Fruit fly (Drosophila melanogaster): ENCODE results near the gene CG32536.

Gene CG32536

dm6 chrX:19323835-19324133 is 47.1 kb upstream of the CG32536 start (continued):
- TF ChIP-seq CG18619 (GFP tag; optimal IDR thresholded peaks at IDR 0.05) (peak; percentile 80), Ravus (GFP tag; IDR thresholded peaks at IDR 0.05) (peak; percentile 57), YL-1 (GFP tag; optimal IDR thresholded peaks at IDR 0.05) (no peak), CG9437 (GFP tag; optimal IDR thresholded peaks at IDR 0.05) (peak; percentile 26), ERR (GFP tag; optimal IDR thresholded peaks at IDR 0.05) (peak; percentile 69), CG8478 (optimal IDR thresholded peaks at IDR 0.05) (no peak), Trl (optimal IDR thresholded peaks at IDR 0.05) (peak in 1 of 2 experiments; percentile 1), Trl (GFP tag; optimal IDR thresholded peaks at IDR 0.05) (peak; percentile 73), stc (GFP tag; IDR thresholded peaks at IDR 0.05) (peak; percentile 56; the same call in 1 of the 2 replicates), CG17186 (GFP tag; optimal IDR thresholded peaks at IDR 0.05) (peak; percentile 19), CG32532 (GFP tag; IDR thresholded peaks at IDR 0.05) (peak; percentile 93), ab (GFP tag; optimal IDR thresholded peaks at IDR 0.05) (peak; percentile 6), CG10462 (GFP tag; optimal IDR thresholded peaks at IDR 0.05) (peak; percentile 35), Scr (GFP tag; IDR thresholded peaks at IDR 0.05; ENCODE audit: partially characterized antibody) (no peak), Dp (GFP tag; optimal IDR thresholded peaks at IDR 0.05) (no peak), Atf-2 (GFP tag; optimal IDR thresholded peaks at IDR 0.05) (peak; percentile 41), eyg (GFP tag; optimal IDR thresholded peaks at IDR 0.05) (peak; percentile 34), tap (tag; optimal IDR thresholded peaks at IDR 0.05) (peak; percentile 62), dmrt11E (tag; optimal IDR thresholded peaks at IDR 0.05) (peak; percentile 69), klu (GFP tag; IDR thresholded peaks at IDR 0.05) (peak; percentile 58; the same call in 1 of the 2 replicates), CG2202 (tag; optimal IDR thresholded peaks at IDR 0.05) (peak; percentile 64), chif (GFP tag; optimal IDR thresholded peaks at IDR 0.05) (peak; percentile 66 to 73), CG17829 (tag; optimal IDR thresholded peaks at IDR 0.05) (peak; percentile 79), mam (GFP tag; optimal IDR thresholded peaks at IDR 0.05) (peak; percentile 84), br (optimal IDR thresholded peaks at IDR 0.05) (no peak), CG2129 (GFP tag; IDR thresholded peaks at IDR 0.05; ENCODE audit: partially characterized antibody) (no peak), vfl (GFP tag; optimal IDR thresholded peaks at IDR 0.05) (peak; percentile 78), croc (GFP tag; conservative IDR thresholded peaks at IDR 0.05) (peak; percentile 57), Neu2 (GFP tag; optimal IDR thresholded peaks at IDR 0.05; ENCODE audit: borderline replicate concordance) (no peak), disco-r (GFP tag; optimal IDR thresholded peaks at IDR 0.05) (peak; percentile 25), exex (tag; optimal IDR thresholded peaks at IDR 0.05) (peak; percentile 61), E2f2 (GFP tag; IDR thresholded peaks at IDR 0.05) (peak; percentile 55), Xbp1 (GFP tag; optimal IDR thresholded peaks at IDR 0.05) (peak; percentile 77), CG13296 (GFP tag; optimal IDR thresholded peaks at IDR 0.05) (peak; percentile 63), CG1647 (GFP tag; optimal IDR thresholded peaks at IDR 0.05) (peak; percentile 72), CG11456 (GFP tag; IDR thresholded peaks at IDR 0.05) (peak; percentile 86), CG12104 (GFP tag; optimal IDR thresholded peaks at IDR 0.05) (peak; percentile 16), sens-2 (GFP tag; IDR thresholded peaks at IDR 0.05) (peak; percentile 61), Poxn (GFP tag; IDR thresholded peaks at IDR 0.05) (peak; percentile 79), gcm (GFP tag; optimal IDR thresholded peaks at IDR 0.05) (peak; percentile 52), CG32767 (GFP tag; IDR thresholded peaks at IDR 0.05) (peak; percentile 75), Xrp1 (GFP tag; IDR thresholded peaks at IDR 0.05) (peak; percentile 85), Adf1 (GFP tag; IDR thresholded peaks at IDR 0.05) (peak; percentile 82), cad (GFP tag; optimal IDR thresholded peaks at IDR 0.05) (no peak), CG12236 (GFP tag; optimal IDR thresholded peaks at IDR 0.05) (peak; percentile 54), nerfin-2 (GFP tag; IDR thresholded peaks at IDR 0.05; ENCODE audit: partially characterized antibody) (no peak), fd102C (GFP tag; optimal IDR thresholded peaks at IDR 0.05) (no peak), ham (GFP tag; IDR thresholded peaks at IDR 0.05) (peak; percentile 67; the same call in 1 of the 2 replicates), chn (GFP tag; optimal IDR thresholded peaks at IDR 0.05) (peak; percentile 52), zfh2 (GFP tag; optimal IDR thresholded peaks at IDR 0.05) (peak; percentile 88), Usf (GFP tag; optimal IDR thresholded peaks at IDR 0.05) (peak; percentile 66), CG31365 (tag; optimal IDR thresholded peaks at IDR 0.05) (peak; percentile 35), CG17385 (GFP tag; optimal IDR thresholded peaks at IDR 0.05) (peak; percentile 78)

Measured in whole organism, embryonic.